Worm (Caenorhabditis elegans): Measurements from ENCODE around the gene dpr-1.

Gene dpr-1

DNA sequence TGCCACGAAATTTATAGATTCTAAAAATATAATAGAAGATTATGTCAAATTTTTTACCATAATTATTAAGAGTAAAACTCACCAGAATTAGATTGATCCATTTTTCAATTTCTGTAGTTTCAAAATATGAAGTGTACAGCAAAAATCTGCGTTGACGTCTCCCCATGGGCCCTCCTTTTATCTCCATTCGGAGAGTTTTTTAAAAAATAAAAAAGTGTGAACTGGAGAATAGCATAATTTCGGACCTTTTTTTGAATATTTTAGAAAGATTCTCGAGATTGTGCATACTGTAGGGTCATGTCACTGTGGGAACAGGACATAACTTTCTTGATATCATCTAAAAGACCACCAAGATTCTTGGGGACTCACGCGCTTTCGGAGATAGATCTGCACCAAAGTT is at the start of gene dpr-1:
dpr-1 (minus strand) TSS at position 101 of the 400 bp plus-strand sequence.
- TF ChIP-seq T22C8.4 (GFP tag; IDR thresholded peaks at IDR 0.05) (no peak), flt-1 (GFP tag; IDR thresholded peaks at IDR 0.05) (no peak), ref-1 (GFP tag; conservative IDR thresholded peaks at IDR 0.05) (no peak), cog-1 (tag; optimal IDR thresholded peaks at IDR 0.05) (no peak), tab-1 (GFP tag; IDR thresholded peaks at IDR 0.05) (no peak), ztf-29 (GFP tag; IDR thresholded peaks at IDR 0.05) (no peak), klf-2 (GFP tag; conservative IDR thresholded peaks at IDR 0.05) (no peak), med-1 (GFP tag; optimal IDR thresholded peaks at IDR 0.05; ENCODE audit: insufficient read depth) (no peak), ztf-23 (GFP tag; IDR thresholded peaks at IDR 0.05) (no peak)

DNA sequence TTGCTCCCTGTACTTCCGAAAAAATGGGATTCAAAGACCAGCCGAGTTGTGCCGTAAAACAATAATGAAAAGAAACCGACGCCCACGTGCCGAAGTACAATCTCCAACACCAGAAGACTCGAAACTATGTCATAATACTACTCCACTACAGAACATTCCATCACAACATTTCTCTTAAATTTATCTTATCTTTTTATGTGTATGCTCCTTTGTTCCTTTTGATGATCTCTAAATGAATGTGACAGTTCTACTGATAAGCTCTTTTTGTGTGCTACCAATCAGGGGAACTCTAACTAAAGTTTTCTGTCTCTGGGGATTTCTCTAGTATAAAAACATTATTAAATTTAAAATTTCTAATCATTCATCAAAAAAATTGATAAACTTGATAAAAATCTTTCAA is 44.8 kb upstream of the dpr-1 start:
- TF ChIP-seq ref-1 (GFP tag; conservative IDR thresholded peaks at IDR 0.05) (no peak), med-1 (GFP tag; optimal IDR thresholded peaks at IDR 0.05; ENCODE audit: insufficient read depth) (no peak), ztf-23 (GFP tag; IDR thresholded peaks at IDR 0.05) (no peak), tab-1 (GFP tag; IDR thresholded peaks at IDR 0.05) (no peak), flt-1 (GFP tag; IDR thresholded peaks at IDR 0.05) (no peak), klf-2 (GFP tag; conservative IDR thresholded peaks at IDR 0.05) (no peak), cog-1 (tag; optimal IDR thresholded peaks at IDR 0.05) (no peak), ztf-29 (GFP tag; IDR thresholded peaks at IDR 0.05) (no peak), T22C8.4 (GFP tag; IDR thresholded peaks at IDR 0.05) (no peak)

DNA sequence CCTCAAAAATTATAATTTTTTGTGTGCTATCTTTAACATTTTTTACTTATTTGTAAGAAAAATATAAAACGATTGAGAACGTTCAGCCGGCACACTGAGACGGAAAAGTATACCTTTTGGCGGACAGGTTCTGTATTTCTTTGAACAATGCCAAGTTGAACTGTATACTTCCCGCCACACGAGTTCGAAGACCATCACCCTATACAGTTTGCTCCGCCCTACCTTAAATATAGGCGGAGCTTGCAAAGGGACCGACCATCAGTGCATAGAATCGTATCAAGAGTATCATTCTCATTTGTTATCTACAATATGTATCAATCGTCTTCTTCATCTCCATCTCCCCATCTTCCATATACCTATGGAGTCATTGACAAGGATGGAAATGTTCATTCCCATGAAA is 42.8 kb upstream of the dpr-1 start, which contains the start of gene end-1:
end-1 (plus strand) TSS at position 301 of the 400 bp plus-strand sequence.
- TF ChIP-seq ztf-23 (GFP tag; IDR thresholded peaks at IDR 0.05) (no peak), tab-1 (GFP tag; IDR thresholded peaks at IDR 0.05) (no peak), cog-1 (tag; optimal IDR thresholded peaks at IDR 0.05) (no peak), flt-1 (GFP tag; IDR thresholded peaks at IDR 0.05) (no peak), med-1 (GFP tag; optimal IDR thresholded peaks at IDR 0.05; ENCODE audit: insufficient read depth) (no peak), T22C8.4 (GFP tag; IDR thresholded peaks at IDR 0.05) (no peak), ztf-29 (GFP tag; IDR thresholded peaks at IDR 0.05) (no peak), klf-2 (GFP tag; conservative IDR thresholded peaks at IDR 0.05) (no peak), ref-1 (GFP tag; conservative IDR thresholded peaks at IDR 0.05) (no peak)

DNA sequence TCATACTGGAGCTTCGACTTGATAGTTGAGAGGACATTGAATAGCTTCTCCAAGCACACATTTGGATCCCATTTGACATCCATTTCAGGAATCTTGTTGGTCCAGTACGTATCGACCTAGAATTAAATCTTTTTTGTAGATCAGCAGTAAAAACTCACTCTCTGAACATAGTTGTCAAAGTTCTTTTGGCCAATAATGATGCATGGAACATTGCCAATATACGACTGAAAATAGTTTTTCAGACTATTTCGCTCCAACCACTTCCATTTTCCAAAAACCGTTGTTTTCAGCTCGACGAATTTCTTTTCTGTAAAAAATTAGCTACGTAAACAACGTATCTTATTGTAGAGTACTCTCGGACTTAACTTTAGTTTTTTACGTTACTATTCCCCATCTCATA is 39.7 kb upstream of the dpr-1 start:
- TF ChIP-seq cog-1 (tag; optimal IDR thresholded peaks at IDR 0.05) (no peak), ztf-23 (GFP tag; IDR thresholded peaks at IDR 0.05) (no peak), klf-2 (GFP tag; conservative IDR thresholded peaks at IDR 0.05) (no peak), med-1 (GFP tag; optimal IDR thresholded peaks at IDR 0.05; ENCODE audit: insufficient read depth) (no peak), flt-1 (GFP tag; IDR thresholded peaks at IDR 0.05) (no peak), ref-1 (GFP tag; conservative IDR thresholded peaks at IDR 0.05) (no peak), tab-1 (GFP tag; IDR thresholded peaks at IDR 0.05) (no peak), T22C8.4 (GFP tag; IDR thresholded peaks at IDR 0.05) (no peak), ztf-29 (GFP tag; IDR thresholded peaks at IDR 0.05) (no peak)

DNA sequence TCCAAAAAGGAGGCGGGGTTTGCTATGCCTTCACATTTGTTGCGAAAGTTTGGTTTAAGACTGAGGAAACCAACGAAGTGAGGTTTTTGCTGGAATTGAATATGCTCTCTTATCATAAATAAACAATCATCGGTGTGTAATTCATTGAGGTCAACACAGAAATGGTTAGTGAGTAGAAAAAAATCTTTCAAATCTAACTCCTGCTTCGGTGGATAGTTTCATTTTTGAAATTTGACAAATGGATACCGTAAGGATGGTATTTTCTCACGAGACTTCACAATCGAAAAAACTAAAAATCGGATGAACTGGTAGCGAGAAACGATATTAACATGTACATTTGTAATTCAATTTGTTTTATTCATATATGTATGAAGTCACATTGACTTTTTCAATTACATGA is 38.8 kb upstream of the dpr-1 start, which contains the start of gene eol-1:
eol-1 (minus strand) TSS at position 101 of the 400 bp plus-strand sequence.
- TF ChIP-seq klf-2 (GFP tag; conservative IDR thresholded peaks at IDR 0.05) (no peak), med-1 (GFP tag; optimal IDR thresholded peaks at IDR 0.05; ENCODE audit: insufficient read depth) (no peak), ztf-29 (GFP tag; IDR thresholded peaks at IDR 0.05) (no peak), flt-1 (GFP tag; IDR thresholded peaks at IDR 0.05) (no peak), cog-1 (tag; optimal IDR thresholded peaks at IDR 0.05) (no peak), ztf-23 (GFP tag; IDR thresholded peaks at IDR 0.05) (no peak), ref-1 (GFP tag; conservative IDR thresholded peaks at IDR 0.05) (no peak)

DNA sequence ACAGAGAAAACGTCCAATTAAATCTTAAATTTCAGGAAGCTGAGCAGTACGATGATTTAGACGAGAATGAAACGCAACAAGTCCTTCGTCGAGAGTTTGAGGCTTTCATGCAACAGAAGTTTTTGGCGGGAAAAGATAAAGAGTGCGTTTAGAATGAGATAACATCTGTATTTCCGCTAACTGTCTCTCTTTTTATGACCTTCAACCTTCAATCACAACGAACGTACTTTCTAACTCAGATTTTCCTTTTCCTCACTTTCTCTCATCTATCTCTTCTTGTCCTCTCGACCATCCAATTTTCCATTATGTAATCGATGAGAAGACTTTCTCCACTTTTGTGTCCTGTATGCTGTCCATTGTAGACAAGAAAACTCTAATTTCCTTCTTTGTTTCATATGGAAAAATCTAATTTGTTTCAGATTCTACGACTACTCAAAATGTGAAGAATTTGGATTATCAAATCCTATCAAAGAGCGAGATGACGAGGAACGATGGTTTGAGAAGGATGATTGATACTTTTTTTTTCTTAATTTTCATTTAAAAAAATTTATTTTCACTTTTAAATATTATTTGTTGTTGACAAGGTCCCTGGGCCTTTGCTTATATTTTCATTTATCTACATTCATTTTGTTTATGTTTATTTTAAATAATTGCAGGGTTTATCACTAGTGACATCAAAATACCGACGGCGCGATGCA is 21.4 kb upstream of the dpr-1 start, which contains the start of gene sao-1:
sao-1 (plus strand) TSS at position 648 of the 698 bp plus-strand sequence.
- TF ChIP-seq cog-1 (tag; optimal IDR thresholded peaks at IDR 0.05) (no peak), T22C8.4 (GFP tag; IDR thresholded peaks at IDR 0.05) (no peak), ref-1 (GFP tag; conservative IDR thresholded peaks at IDR 0.05) (no peak), tab-1 (GFP tag; IDR thresholded peaks at IDR 0.05) (no peak)

DNA sequence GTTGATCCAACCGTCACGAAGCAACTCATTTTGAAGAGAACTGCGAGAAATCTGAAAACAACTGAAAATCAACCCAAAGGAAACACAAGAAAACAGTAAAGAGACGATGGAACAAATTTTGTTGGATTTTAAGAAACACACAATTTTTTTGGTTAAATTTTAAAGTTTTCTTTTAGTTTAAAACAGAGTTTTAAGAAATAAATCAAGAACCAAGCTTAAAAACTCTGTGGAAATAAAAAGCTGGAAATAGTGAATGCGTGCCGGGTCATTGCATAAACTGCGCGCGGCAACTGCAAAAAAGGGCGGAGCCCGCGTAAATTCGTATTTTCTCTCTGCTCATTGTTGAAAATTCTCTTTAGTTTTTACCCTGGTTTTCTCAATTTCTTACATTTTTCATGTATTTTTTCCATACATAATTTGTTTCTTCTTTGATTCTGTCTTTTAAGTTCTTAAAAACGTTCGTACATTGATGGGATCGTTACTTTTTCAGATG is 20.0 kb upstream of the dpr-1 start, which contains the start of the genes algn-13 and R10D12.13:
algn-13 (minus strand) TSS at position 51 of the 493 bp plus-strand sequence.
R10D12.13 (plus strand) TSS at position 491 of the 493 bp plus-strand sequence.
- TF ChIP-seq T22C8.4 (GFP tag; IDR thresholded peaks at IDR 0.05) = peak; percentile 68
- TF ChIP-seq tab-1 (GFP tag; IDR thresholded peaks at IDR 0.05) = peak; percentile 89
- peak; percentile 95 for TF ChIP-seq med-1 (GFP tag; optimal IDR thresholded peaks at IDR 0.05; ENCODE audit: insufficient read depth)
- TF ChIP-seq ztf-29 (GFP tag; IDR thresholded peaks at IDR 0.05) = peak; percentile 68
- peak; percentile 89 for TF ChIP-seq ztf-23 (GFP tag; IDR thresholded peaks at IDR 0.05)
- TF ChIP-seq cog-1 (tag; optimal IDR thresholded peaks at IDR 0.05) = peak; percentile 71
- TF ChIP-seq ref-1 (GFP tag; conservative IDR thresholded peaks at IDR 0.05) = no peak; the same call in 1 of the 2 replicates
- TF ChIP-seq flt-1 (GFP tag; IDR thresholded peaks at IDR 0.05) = peak; percentile 88
- TF ChIP-seq klf-2 (GFP tag; conservative IDR thresholded peaks at IDR 0.05) = peak; percentile 82; the same call in 1 of the 2 replicates

DNA sequence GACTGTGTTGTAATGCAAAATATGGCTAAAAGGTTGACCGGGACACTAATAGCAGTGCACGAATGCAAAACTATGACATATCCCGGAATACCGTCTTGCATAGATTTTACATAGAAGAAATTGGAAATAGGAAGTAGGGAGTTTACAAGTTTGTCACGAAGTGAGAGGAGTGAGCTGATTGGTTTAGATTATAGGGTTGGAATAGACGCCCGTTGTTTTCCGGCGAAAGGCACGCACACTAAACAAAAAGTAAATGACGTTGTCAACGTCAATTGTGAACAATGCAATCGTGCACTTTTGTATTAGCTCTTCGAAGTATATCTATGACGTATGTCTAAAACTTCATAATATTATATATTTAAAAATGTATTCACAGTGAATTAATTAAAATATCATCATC is 18.9 kb upstream of the dpr-1 start, which contains the start of gene srh-24:
srh-24 (minus strand) TSS at position 101 of the 400 bp plus-strand sequence.
- TF ChIP-seq tab-1 (GFP tag; IDR thresholded peaks at IDR 0.05) = no peak
- TF ChIP-seq klf-2 (GFP tag; conservative IDR thresholded peaks at IDR 0.05) = no peak
- TF ChIP-seq flt-1 (GFP tag; IDR thresholded peaks at IDR 0.05) = no peak
- TF ChIP-seq ztf-23 (GFP tag; IDR thresholded peaks at IDR 0.05) = no peak
- no peak for TF ChIP-seq T22C8.4 (GFP tag; IDR thresholded peaks at IDR 0.05)
- no peak for TF ChIP-seq cog-1 (tag; optimal IDR thresholded peaks at IDR 0.05)

DNA sequence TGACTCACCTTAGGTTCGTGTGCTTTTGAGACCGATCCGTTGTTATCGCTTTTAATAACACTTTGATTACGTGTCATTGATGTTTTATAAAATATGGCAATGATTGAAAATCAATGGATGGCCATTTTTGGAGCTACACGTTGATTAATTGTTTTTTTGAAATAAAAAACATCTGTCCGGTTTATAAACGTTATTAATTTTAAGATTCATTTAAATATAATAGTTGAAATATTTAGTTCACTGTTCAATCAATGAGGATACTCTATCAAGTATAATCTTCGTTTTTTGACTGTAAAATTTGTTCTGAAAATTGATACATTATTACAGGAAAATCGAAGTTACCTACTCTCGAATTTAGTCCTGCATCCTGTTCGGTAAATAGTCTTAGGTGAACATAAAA is 16.3 kb upstream of the dpr-1 start, which contains the start of gene R10D12.10:
R10D12.10 (minus strand) TSS at position 101 of the 400 bp plus-strand sequence.
- TF ChIP-seq med-1 (GFP tag; optimal IDR thresholded peaks at IDR 0.05; ENCODE audit: insufficient read depth) (no peak), ztf-29 (GFP tag; IDR thresholded peaks at IDR 0.05) (no peak), ref-1 (GFP tag; conservative IDR thresholded peaks at IDR 0.05) (no peak), cog-1 (tag; optimal IDR thresholded peaks at IDR 0.05) (no peak), klf-2 (GFP tag; conservative IDR thresholded peaks at IDR 0.05) (no peak), T22C8.4 (GFP tag; IDR thresholded peaks at IDR 0.05) (no peak), flt-1 (GFP tag; IDR thresholded peaks at IDR 0.05) (no peak), tab-1 (GFP tag; IDR thresholded peaks at IDR 0.05) (no peak), ztf-23 (GFP tag; IDR thresholded peaks at IDR 0.05) (no peak)
